Worm (Caenorhabditis elegans): ENCODE data around the gene F53F4.4.
A peak's percentile ranks its signal among the peaks of the same experiment; 100 is the strongest.

The F53F4.4 gene

ce11 chrV:13575866-13576265 lies 17.3 kb upstream of the F53F4.4 start:
- no peak for TF ChIP-seq bed-3 (GFP tag; optimal IDR thresholded peaks at IDR 0.05)
- TF ChIP-seq hlh-1 (tag; optimal IDR thresholded peaks at IDR 0.05), result no peak
- TF ChIP-seq sem-2 (GFP tag; optimal IDR thresholded peaks at IDR 0.05), result no peak
- TF ChIP-seq mep-1 (tag; optimal IDR thresholded peaks at IDR 0.05), result no peak
- TF ChIP-seq lin-32 (GFP tag; optimal IDR thresholded peaks at IDR 0.05), result no peak
- TF ChIP-seq cnd-1 (tag; optimal IDR thresholded peaks at IDR 0.05), result no peak
- TF ChIP-seq pha-4 (tag; optimal IDR thresholded peaks at IDR 0.05), result peak; percentile 94
- TF ChIP-seq ces-1 (GFP tag; optimal IDR thresholded peaks at IDR 0.05), result no peak

- no peak for TF ChIP-seq mep-1 (tag; optimal IDR thresholded peaks at IDR 0.05)
- TF ChIP-seq hlh-1 (tag; optimal IDR thresholded peaks at IDR 0.05), result no peak
- TF ChIP-seq flh-1 (GFP tag; optimal IDR thresholded peaks at IDR 0.05), result no peak
- no peak for TF ChIP-seq sptf-1 (tag; optimal IDR thresholded peaks at IDR 0.05)
- TF ChIP-seq lin-13 (tag; optimal IDR thresholded peaks at IDR 0.05), result no peak
- no peak for TF ChIP-seq mab-5 (tag; optimal IDR thresholded peaks at IDR 0.05)
- TF ChIP-seq unc-39 (tag; optimal IDR thresholded peaks at IDR 0.05), result no peak
- TF ChIP-seq elt-3 (tag; optimal IDR thresholded peaks at IDR 0.05), result no peak
- TF ChIP-seq M03D4.4 (tag; optimal IDR thresholded peaks at IDR 0.05), result no peak
- TF ChIP-seq sem-2 (GFP tag; optimal IDR thresholded peaks at IDR 0.05), result no peak
- TF ChIP-seq nhr-28 (tag; optimal IDR thresholded peaks at IDR 0.05), result no peak
- no peak for TF ChIP-seq cnd-1 (tag; optimal IDR thresholded peaks at IDR 0.05)
- no peak for TF ChIP-seq blmp-1 (tag; optimal IDR thresholded peaks at IDR 0.05)
- TF ChIP-seq lsy-2 (tag; optimal IDR thresholded peaks at IDR 0.05), result no peak
- TF ChIP-seq tbx-8 (GFP tag; optimal IDR thresholded peaks at IDR 0.05), result no peak
- no peak for TF ChIP-seq ceh-83 (GFP tag; optimal IDR thresholded peaks at IDR 0.05)
- TF ChIP-seq elt-1 (tag; optimal IDR thresholded peaks at IDR 0.05; ENCODE audit: borderline replicate concordance, insufficient read depth), result no peak
- TF ChIP-seq ceh-43 (GFP tag; optimal IDR thresholded peaks at IDR 0.05), result no peak
Observed at ce11 chrV:13576828-13577227, 16.4 kb upstream of the F53F4.4 start.

- no peak for TF ChIP-seq zip-8 (tag; optimal IDR thresholded peaks at IDR 0.05)
- TF ChIP-seq elt-1 (tag; optimal IDR thresholded peaks at IDR 0.05; ENCODE audit: borderline replicate concordance, insufficient read depth), result no peak
- TF ChIP-seq pha-4 (tag; optimal IDR thresholded peaks at IDR 0.05), result no peak
- TF ChIP-seq lin-32 (GFP tag; optimal IDR thresholded peaks at IDR 0.05), result no peak
- TF ChIP-seq nhr-76 (tag; optimal IDR thresholded peaks at IDR 0.05), result no peak
- no peak for TF ChIP-seq elt-3 (tag; optimal IDR thresholded peaks at IDR 0.05)
- no peak for TF ChIP-seq bed-3 (GFP tag; optimal IDR thresholded peaks at IDR 0.05)
- no peak for TF ChIP-seq ztf-11 (tag; optimal IDR thresholded peaks at IDR 0.05)
Observed at ce11 chrV:13577463-13577862, 15.7 kb upstream of the F53F4.4 start.

ce11 chrV:13578637-13579036 lies 14.5 kb upstream of the F53F4.4 start, which contains the start of gene C50B8.6:
C50B8.6 (plus strand) TSS chrV:13578972.
- TF ChIP-seq nhr-12 (tag; optimal IDR thresholded peaks at IDR 0.05), result no peak

- TF ChIP-seq unc-39 (tag; optimal IDR thresholded peaks at IDR 0.05) (no peak), mep-1 (tag; optimal IDR thresholded peaks at IDR 0.05) (no peak), nhr-237 (tag; optimal IDR thresholded peaks at IDR 0.05) (no peak), unc-120 (tag; optimal IDR thresholded peaks at IDR 0.05; ENCODE audit: poor library complexity, severe bottlenecking) (no peak), mab-5 (tag; optimal IDR thresholded peaks at IDR 0.05) (no peak), elt-1 (tag; optimal IDR thresholded peaks at IDR 0.05; ENCODE audit: borderline replicate concordance, insufficient read depth) (no peak), flh-1 (GFP tag; optimal IDR thresholded peaks at IDR 0.05) (no peak), lin-32 (GFP tag; optimal IDR thresholded peaks at IDR 0.05) (no peak), ham-2 (GFP tag; optimal IDR thresholded peaks at IDR 0.05) (no peak), sem-2 (GFP tag; optimal IDR thresholded peaks at IDR 0.05) (no peak), ces-1 (GFP tag; optimal IDR thresholded peaks at IDR 0.05) (no peak), elt-3 (tag; optimal IDR thresholded peaks at IDR 0.05) (no peak), tbx-8 (GFP tag; optimal IDR thresholded peaks at IDR 0.05) (no peak), drap-1 (GFP tag; optimal IDR thresholded peaks at IDR 0.05) (no peak), nhr-28 (tag; optimal IDR thresholded peaks at IDR 0.05) (no peak)
Observed at ce11 chrV:13580696-13581095, 12.5 kb upstream of the F53F4.4 start, which contains the start of gene C50B8.5. C50B8.5 (plus strand) TSS chrV:13580968.

- TF ChIP-seq unc-39 (tag; optimal IDR thresholded peaks at IDR 0.05) (no peak), mab-5 (tag; optimal IDR thresholded peaks at IDR 0.05) (no peak), ces-1 (GFP tag; optimal IDR thresholded peaks at IDR 0.05) (no peak), lin-32 (GFP tag; optimal IDR thresholded peaks at IDR 0.05) (no peak), elt-3 (tag; optimal IDR thresholded peaks at IDR 0.05) (no peak), unc-120 (tag; optimal IDR thresholded peaks at IDR 0.05; ENCODE audit: poor library complexity, severe bottlenecking) (no peak), ztf-11 (tag; optimal IDR thresholded peaks at IDR 0.05) (no peak), nhr-2 (tag; optimal IDR thresholded peaks at IDR 0.05) (no peak)
Observed at ce11 chrV:13584484-13584883, 8.7 kb upstream of the F53F4.4 start, which contains the start of gene F53F4.1. F53F4.1 (plus strand) TSS chrV:13584784.

Measured in whole organism, mixed stage, embryonic.